Worm (Caenorhabditis elegans): ENCODE results near the gene D2096.12.

The D2096.12 gene

ce11 chrIV:8333954-8333987 is 29.5 kb upstream of the D2096.12 start, which contains the start of gene his-31:
Gene his-31 (minus strand): TSS chrIV:8333983.
- TF ChIP-seq F55B11.4 (tag; optimal IDR thresholded peaks at IDR 0.05; ENCODE audit: borderline replicate concordance, insufficient read depth) (no peak), F57A8.1 (GFP tag; optimal IDR thresholded peaks at IDR 0.05) (no peak), attf-5 (GFP tag; optimal IDR thresholded peaks at IDR 0.05) (no peak), madf-8 (GFP tag; conservative IDR thresholded peaks at IDR 0.05) (no peak), nfya-1 (tag; optimal IDR thresholded peaks at IDR 0.05; ENCODE audit: borderline replicate concordance, insufficient read depth) (no peak), B0261.1 (tag; optimal IDR thresholded peaks at IDR 0.05) (no peak), hmg-1.2 (GFP tag; IDR thresholded peaks at IDR 0.05) (no peak), ztf-3 (GFP tag; optimal IDR thresholded peaks at IDR 0.05) (no peak), bed-1 (GFP tag; IDR thresholded peaks at IDR 0.05) (no peak), ztf-26 (tag; optimal IDR thresholded peaks at IDR 0.05) (no peak), Y53G8AR.9 (GFP tag; conservative IDR thresholded peaks at IDR 0.05) (no peak), ztf-18 (tag; optimal IDR thresholded peaks at IDR 0.05) (no peak), nhr-27 (tag; optimal IDR thresholded peaks at IDR 0.05) (no peak)

- TF ChIP-seq F39B2.1 (GFP tag; IDR thresholded peaks at IDR 0.05) (peak; percentile 63; the same call in 1 of the 2 replicates), pbrm-1 (GFP tag; IDR thresholded peaks at IDR 0.05) (peak; percentile 44; the same call in 1 of the 2 replicates), lin-26 (GFP tag; IDR thresholded peaks at IDR 0.05) (no peak), egrh-3 (GFP tag; IDR thresholded peaks at IDR 0.05) (peak; percentile 49; the same call in 1 of the 2 replicates), nhr-120 (GFP tag; IDR thresholded peaks at IDR 0.05) (no peak), snpc-3.4 (tag; optimal IDR thresholded peaks at IDR 0.05) (no peak), ceh-91 (GFP tag; IDR thresholded peaks at IDR 0.05) (no peak), ekl-4 (GFP tag; IDR thresholded peaks at IDR 0.05) (peak; percentile 37; the same call in 1 of the 2 replicates), sptf-2 (GFP tag; optimal IDR thresholded peaks at IDR 0.05) (no peak), B0019.2 (GFP tag; conservative IDR thresholded peaks at IDR 0.05) (no peak), hmg-20 (GFP tag; IDR thresholded peaks at IDR 0.05) (no peak), B0035.1 (tag; optimal IDR thresholded peaks at IDR 0.05) (no peak), atf-7 (tag; optimal IDR thresholded peaks at IDR 0.05) (no peak)
Measured at ce11 chrIV:8333988-8334863, 29.0 kb upstream of the D2096.12 start, which contains the start of gene his-32. Gene his-32 (plus strand): TSS chrIV:8334305.

ce11 chrIV:8339636-8340035 is 23.6 kb upstream of the D2096.12 start, which contains the start of gene lgc-6:
Gene lgc-6 (plus strand): TSS chrIV:8339936.
- TF ChIP-seq attf-3 (GFP tag; conservative IDR thresholded peaks at IDR 0.05) (no peak), hrde-1 (tag; optimal IDR thresholded peaks at IDR 0.05; ENCODE audit: borderline replicate concordance) (no peak), ZK185.1 (tag; optimal IDR thresholded peaks at IDR 0.05; ENCODE audit: poor library complexity, severe bottlenecking) (no peak), lir-1 (GFP tag; conservative IDR thresholded peaks at IDR 0.05) (no peak), lin-26 (GFP tag; IDR thresholded peaks at IDR 0.05) (no peak), dpl-1 (GFP tag; optimal IDR thresholded peaks at IDR 0.05) (no peak), mes-4 (tag; optimal IDR thresholded peaks at IDR 0.05) (no peak), gei-17 (GFP tag; optimal IDR thresholded peaks at IDR 0.05) (no peak), ceh-58 (GFP tag; IDR thresholded peaks at IDR 0.05) (no peak), nfyb-1 (GFP tag; IDR thresholded peaks at IDR 0.05) (no peak), let-607 (tag; optimal IDR thresholded peaks at IDR 0.05) (no peak), tlf-1 (GFP tag; optimal IDR thresholded peaks at IDR 0.05) (no peak), attf-6 (GFP tag; IDR thresholded peaks at IDR 0.05) (no peak)
